Fruit fly (Drosophila melanogaster): Measurements from ENCODE around the gene Cpr76Bd.

The Cpr76Bd gene

DNA sequence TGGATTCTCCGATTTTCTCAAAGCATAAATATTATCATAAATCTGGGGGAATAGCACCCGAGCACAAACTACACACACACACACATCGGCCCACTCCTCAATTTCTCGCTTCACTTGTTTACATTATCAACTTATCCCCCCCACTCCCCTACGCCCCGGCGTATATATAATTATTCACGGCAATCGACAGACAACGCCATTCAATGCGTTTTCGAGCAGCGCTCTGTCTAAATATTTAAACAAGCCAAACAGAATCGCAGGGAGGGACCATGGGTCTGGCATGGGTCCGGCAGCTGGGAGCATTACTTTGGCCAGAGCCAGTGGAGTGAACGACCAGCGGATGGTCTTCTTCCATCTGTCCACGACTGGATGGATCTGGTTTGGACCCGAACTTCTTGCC, 43.1 kb downstream of the Cpr76Bd start (continued):
- TF ChIP-seq yki (optimal IDR thresholded peaks at IDR 0.05): no peak
- TF ChIP-seq Oli (tag; optimal IDR thresholded peaks at IDR 0.05): no peak
- TF ChIP-seq Hr51 (GFP tag; optimal IDR thresholded peaks at IDR 0.05): no peak
- peak; percentile 68 for TF ChIP-seq CG3407 (GFP tag; optimal IDR thresholded peaks at IDR 0.05)
- TF ChIP-seq ken (GFP tag; IDR thresholded peaks at IDR 0.05): no peak
- TF ChIP-seq ttk (GFP tag; IDR thresholded peaks at IDR 0.05): no peak
- peak; percentile 21 for TF ChIP-seq Vsx1 (GFP tag; optimal IDR thresholded peaks at IDR 0.05)
- TF ChIP-seq D19B (GFP tag; optimal IDR thresholded peaks at IDR 0.05): no peak
- peak; percentile 46; the same call in 1 of the 2 replicates for TF ChIP-seq vvl (GFP tag; IDR thresholded peaks at IDR 0.05)
- no peak for TF ChIP-seq CG3163 (GFP tag; optimal IDR thresholded peaks at IDR 0.05)
- no peak for TF ChIP-seq CG10321 (GFP tag; IDR thresholded peaks at IDR 0.05)
- TF ChIP-seq Nf-YC (tag; optimal IDR thresholded peaks at IDR 0.05): no peak
- TF ChIP-seq Atf-2 (GFP tag; optimal IDR thresholded peaks at IDR 0.05): no peak
- TF ChIP-seq CG5180 (GFP tag; optimal IDR thresholded peaks at IDR 0.05): no peak
- TF ChIP-seq tup (GFP tag; optimal IDR thresholded peaks at IDR 0.05): no peak
- TF ChIP-seq ab (GFP tag; optimal IDR thresholded peaks at IDR 0.05): no peak
- peak; percentile 84 for TF ChIP-seq crol (GFP tag; IDR thresholded peaks at IDR 0.05)
- TF ChIP-seq CG1602 (GFP tag; optimal IDR thresholded peaks at IDR 0.05): no peak
- no peak for TF ChIP-seq CG6272 (GFP tag; IDR thresholded peaks at IDR 0.05)
- TF ChIP-seq gfzf (GFP tag; optimal IDR thresholded peaks at IDR 0.05): no peak
- no peak for TF ChIP-seq CG17186 (GFP tag; optimal IDR thresholded peaks at IDR 0.05)
- no peak for TF ChIP-seq nerfin-2 (GFP tag; IDR thresholded peaks at IDR 0.05; ENCODE audit: partially characterized antibody)
- no peak for TF ChIP-seq Atf6 (GFP tag; IDR thresholded peaks at IDR 0.05)
- peak; percentile 18; the same call in 1 of the 2 replicates for TF ChIP-seq Rfx (GFP tag; IDR thresholded peaks at IDR 0.05)
- TF ChIP-seq ash1 (GFP tag; optimal IDR thresholded peaks at IDR 0.05): no peak
- no peak for TF ChIP-seq CG8944 (GFP tag; optimal IDR thresholded peaks at IDR 0.05)
- TF ChIP-seq CG15269 (tag; optimal IDR thresholded peaks at IDR 0.05): peak; percentile 5
- TF ChIP-seq ranshi (GFP tag; IDR thresholded peaks at IDR 0.05): no peak
- TF ChIP-seq CG10979 (tag; optimal IDR thresholded peaks at IDR 0.05): peak; percentile 20
- no peak for TF ChIP-seq Chrac-16 (GFP tag; optimal IDR thresholded peaks at IDR 0.05)
- no peak for TF ChIP-seq CG11456 (GFP tag; IDR thresholded peaks at IDR 0.05)
- no peak for TF ChIP-seq Doc2 (GFP tag; IDR thresholded peaks at IDR 0.05)
- no peak for TF ChIP-seq CG13894 (tag; optimal IDR thresholded peaks at IDR 0.05)
- TF ChIP-seq Hmr (GFP tag; optimal IDR thresholded peaks at IDR 0.05): peak; percentile 34
- TF ChIP-seq cad (GFP tag; optimal IDR thresholded peaks at IDR 0.05): no peak
- TF ChIP-seq Usf (GFP tag; optimal IDR thresholded peaks at IDR 0.05): no peak
- no peak for TF ChIP-seq Spps (tag; optimal IDR thresholded peaks at IDR 0.05)
- TF ChIP-seq Stat92E (GFP tag; optimal IDR thresholded peaks at IDR 0.05): peak in 1 of 3 experiments; percentile 11
- TF ChIP-seq nom (GFP tag; optimal IDR thresholded peaks at IDR 0.05): no peak
- TF ChIP-seq trh (GFP tag; optimal IDR thresholded peaks at IDR 0.05): no peak
- no peak for TF ChIP-seq CG12236 (GFP tag; optimal IDR thresholded peaks at IDR 0.05)
- peak; percentile 48 for TF ChIP-seq CG17802 (tag; optimal IDR thresholded peaks at IDR 0.05)
- TF ChIP-seq Eip74EF (GFP tag; optimal IDR thresholded peaks at IDR 0.05): peak in 1 of 2 experiments; percentile 35
- no peak for TF ChIP-seq CG12942 (GFP tag; optimal IDR thresholded peaks at IDR 0.05)
- TF ChIP-seq lola (GFP tag; optimal IDR thresholded peaks at IDR 0.05): peak in 1 of 3 experiments; percentile 12
- TF ChIP-seq Drgx (GFP tag; IDR thresholded peaks at IDR 0.05): no peak
- TF ChIP-seq CG4328 (GFP tag; optimal IDR thresholded peaks at IDR 0.05): peak; percentile 52
- no peak for TF ChIP-seq C15 (GFP tag; IDR thresholded peaks at IDR 0.05)
- no peak for TF ChIP-seq CG9817 (tag; optimal IDR thresholded peaks at IDR 0.05)
- no peak for TF ChIP-seq CG11247 (GFP tag; IDR thresholded peaks at IDR 0.05)
- TF ChIP-seq CG7745 (tag; optimal IDR thresholded peaks at IDR 0.05): peak; percentile 63
